Worm (Caenorhabditis elegans): Measurements from ENCODE around the gene nhr-66.

- TF ChIP-seq nhr-10 (tag; optimal IDR thresholded peaks at IDR 0.05), result no peak
- TF ChIP-seq lin-13 (GFP tag; optimal IDR thresholded peaks at IDR 0.05), result no peak
- no peak for TF ChIP-seq nhr-77 (tag; optimal IDR thresholded peaks at IDR 0.05)
- no peak for TF ChIP-seq unc-62 (GFP tag; optimal IDR thresholded peaks at IDR 0.05)
- no peak for TF ChIP-seq ama-1 (optimal IDR thresholded peaks at IDR 0.05)
- TF ChIP-seq unc-39 (tag; optimal IDR thresholded peaks at IDR 0.05), result no peak
- no peak for TF ChIP-seq nhr-21 (tag; optimal IDR thresholded peaks at IDR 0.05)
- no peak for TF ChIP-seq elt-1 (tag; optimal IDR thresholded peaks at IDR 0.05)
- TF ChIP-seq lin-39 (tag; optimal IDR thresholded peaks at IDR 0.05), result no peak
Observed at ce11 chrIV:8192878-8193277, 43.5 kb downstream of the nhr-66 start.
